Fruit fly (Drosophila melanogaster) whole organism, embryonic: Measurements from ENCODE around the gene CG14840.

Experiments used
- Aef1 ChIP-seq: fragments of 200-800 bp; sonication (Bioruptor generic); IDR thresholded peaks from 3 replicates; pipeline ENCODE4 v1.3.6; 2022; ENCODE audit warnings: missing biosample characterization, missing genetic modification characterization
- CG1233 ChIP-seq: fragments of 200-800 bp; sonication (Bioruptor generic); optimal IDR thresholded peaks from 4 replicates; lab custom pipeline; 2018; ENCODE audit warnings: missing biosample characterization, mild to moderate bottlenecking, missing genetic modification characterization
- CG14014 ChIP-seq: fragments of 200-800 bp; sonication (Bioruptor generic); IDR thresholded peaks from 2 replicates; pipeline ENCODE4 v1.3.6; 2022; ENCODE audit warnings: missing biosample characterization, missing genetic modification characterization
- CG2678 ChIP-seq: fragments of 200-800 bp; sonication (Bioruptor generic); optimal IDR thresholded peaks from 3 replicates; lab custom pipeline; 2019; ENCODE audit warnings: missing biosample characterization, mild to moderate bottlenecking, missing genetic modification characterization, moderate library complexity
- CG2712 ChIP-seq: fragments of 200-800 bp; optimal IDR thresholded peaks from 3 replicates; lab custom pipeline; 2019; ENCODE audit warnings: missing biosample characterization, mild to moderate bottlenecking, missing genetic modification characterization, moderate library complexity
- CG2875 ChIP-seq: fragments of 200-800 bp; sonication (Bioruptor generic); optimal IDR thresholded peaks from 2 replicates; lab custom pipeline; 2017; ENCODE audit warnings: missing biosample characterization, mild to moderate bottlenecking, missing genetic modification characterization, missing genetic modification reagents
- CG30020 ChIP-seq: fragments of 200-800 bp; optimal IDR thresholded peaks from 2 replicates; lab custom pipeline; 2019; ENCODE audit warnings: missing biosample characterization, mild to moderate bottlenecking, missing genetic modification characterization, moderate library complexity
- CG33213 ChIP-seq: fragments of 200-800 bp; sonication (Bioruptor generic); optimal IDR thresholded peaks from 3 replicates; lab custom pipeline; 2016; ENCODE audit warnings: missing biosample characterization, missing genetic modification characterization
- CG3407 ChIP-seq: fragments of 200-800 bp; sonication (Bioruptor generic); optimal IDR thresholded peaks from 2 replicates; lab custom pipeline; 2018; ENCODE audit warnings: missing biosample characterization, mild to moderate bottlenecking, missing genetic modification characterization
- CG4707 ChIP-seq: fragments of 200-800 bp; sonication (Bioruptor generic); optimal IDR thresholded peaks from 2 replicates; lab custom pipeline; 2018; ENCODE audit warnings: missing biosample characterization, mild to moderate bottlenecking, missing genetic modification characterization, moderate library complexity
- CG5180 ChIP-seq: fragments of 200-800 bp; sonication (Bioruptor generic); optimal IDR thresholded peaks from 3 replicates; lab custom pipeline; 2017; ENCODE audit warnings: missing biosample characterization, missing genetic modification characterization, mild to moderate bottlenecking, moderate library complexity, missing genetic modification reagents
- CG9609 ChIP-seq: fragments of 200-800 bp; sonication (Bioruptor generic); optimal IDR thresholded peaks from 3 replicates; lab custom pipeline; 2016; ENCODE audit warnings: missing biosample characterization, missing genetic modification characterization
- CG9876 ChIP-seq: fragments of 200-800 bp; sonication (Bioruptor generic); optimal IDR thresholded peaks from 2 replicates; lab custom pipeline; 2016; ENCODE audit warnings: missing biosample characterization, missing genetic modification characterization
- Camta ChIP-seq: fragments of 200-800 bp; sonication (Bioruptor generic); optimal IDR thresholded peaks from 2 replicates; lab custom pipeline; 2016; ENCODE audit warnings: missing biosample characterization, missing genetic modification characterization
- HLHmδ ChIP-seq: fragments of 200-800 bp; sonication (Bioruptor generic); optimal IDR thresholded peaks from 2 replicates; lab custom pipeline; 2018; ENCODE audit warnings: missing biosample characterization, mild to moderate bottlenecking, missing genetic modification characterization, moderate library complexity
- Hand ChIP-seq: fragments of 200-800 bp; sonication (Bioruptor generic); optimal IDR thresholded peaks from 2 replicates; lab custom pipeline; 2017; ENCODE audit warnings: mild to moderate bottlenecking, missing biosample characterization, missing genetic modification reagents, missing genetic modification characterization
- MTF-1 ChIP-seq: fragments of 200-800 bp; sonication (Bioruptor generic); optimal IDR thresholded peaks from 2 replicates; lab custom pipeline; 2018; ENCODE audit warnings: missing biosample characterization, mild to moderate bottlenecking, missing genetic modification characterization, borderline replicate concordance
- Meics ChIP-seq: fragments of 200-800 bp; sonication (Bioruptor generic); optimal IDR thresholded peaks from 2 replicates; lab custom pipeline; 2017; ENCODE audit warnings: missing biosample characterization, mild to moderate bottlenecking, missing genetic modification characterization
- NFAT ChIP-seq: fragments of 200-800 bp; sonication (Bioruptor generic); IDR thresholded peaks from 2 replicates; pipeline ENCODE4 v1.3.6; 2022; ENCODE audit warnings: missing biosample characterization, missing genetic modification characterization
- NfI ChIP-seq: fragments of 200-800 bp; sonication (Bioruptor generic); optimal IDR thresholded peaks from 3 replicates; lab custom pipeline; 2018; ENCODE audit warnings: missing biosample characterization, mild to moderate bottlenecking, missing genetic modification characterization, moderate library complexity
- Poxn ChIP-seq: fragments of 200-800 bp; sonication (Bioruptor generic); IDR thresholded peaks from 2 replicates; pipeline ENCODE4 v1.3.6; 2022; ENCODE audit warnings: missing biosample characterization, missing genetic modification characterization
- Sox100B ChIP-seq: fragments of 200-800 bp; sonication (Bioruptor generic); optimal IDR thresholded peaks from 3 replicates; lab custom pipeline; 2018; ENCODE audit warnings: missing biosample characterization, mild to moderate bottlenecking, missing genetic modification characterization
- Usf ChIP-seq: fragments of 200-800 bp; sonication (Bioruptor generic); optimal IDR thresholded peaks from 2 replicates; lab custom pipeline; 2017; ENCODE audit warnings: missing genotype, missing biosample characterization, missing genetic modification characterization
- abd-A ChIP-seq: fragments of 200-800 bp; sonication (Bioruptor generic); optimal IDR thresholded peaks from 3 replicates; lab custom pipeline; 2019; ENCODE audit warnings: missing biosample characterization, mild to moderate bottlenecking, missing genetic modification characterization, moderate library complexity
- ash1 ChIP-seq: fragments of 200-800 bp; sonication (Bioruptor generic); optimal IDR thresholded peaks from 2 replicates; lab custom pipeline; 2018; ENCODE audit warnings: missing biosample characterization, mild to moderate bottlenecking, missing genetic modification characterization
- ato ChIP-seq: fragments of 200-800 bp; sonication (Bioruptor generic); IDR thresholded peaks from 2 replicates; pipeline ENCODE4 v1.3.6; 2022; ENCODE audit warnings: missing biosample characterization, missing genetic modification characterization; ENCODE audit not compliant: partially characterized antibody
- bsh ChIP-seq, 2 experiments: fragments of 200-800 bp; sonication (Bioruptor generic); optimal IDR thresholded peaks; 2 replicates each; lab custom pipeline; 2017 to 2018; ENCODE audit warnings: mild to moderate bottlenecking in 2 of 2, missing biosample characterization in 2 of 2, missing genetic modification characterization in 2 of 2, moderate library complexity in 1 of 2
- chinmo ChIP-seq: fragments of 200-800 bp; sonication (Bioruptor generic); IDR thresholded peaks from 4 replicates; pipeline ENCODE4 v1.3.6; 2022; ENCODE audit warnings: missing biosample characterization, missing genetic modification characterization; ENCODE audit not compliant: partially characterized antibody
- ci ChIP-seq: fragments of 200-800 bp; sonication (Bioruptor generic); IDR thresholded peaks from 3 replicates; pipeline ENCODE4 v1.3.6; 2022; ENCODE audit warnings: missing biosample characterization, missing genetic modification characterization
- crc ChIP-seq: fragments of 200-800 bp; sonication (Bioruptor generic); optimal IDR thresholded peaks from 2 replicates; lab custom pipeline; 2016; ENCODE audit warnings: missing biosample characterization, missing genetic modification characterization
- disco-r ChIP-seq: fragments of 200-800 bp; sonication (Bioruptor generic); optimal IDR thresholded peaks from 2 replicates; lab custom pipeline; 2016; ENCODE audit warnings: missing biosample characterization, missing genetic modification characterization
- ems ChIP-seq: fragments of 200-800 bp; sonication (Bioruptor generic); optimal IDR thresholded peaks from 3 replicates; lab custom pipeline; 2016; ENCODE audit warnings: missing biosample characterization, missing genetic modification characterization
- fd64A ChIP-seq: fragments of 200-800 bp; sonication (Bioruptor generic); optimal IDR thresholded peaks from 3 replicates; lab custom pipeline; 2018; ENCODE audit warnings: missing biosample characterization, mild to moderate bottlenecking, missing genetic modification characterization
- gce ChIP-seq: fragments of 200-800 bp; sonication (Bioruptor generic); IDR thresholded peaks from 3 replicates; pipeline ENCODE4 v1.3.6; 2022; ENCODE audit warnings: missing biosample characterization, missing genetic modification characterization
- gem ChIP-seq: fragments of 200-800 bp; sonication (Bioruptor generic); optimal IDR thresholded peaks from 2 replicates; lab custom pipeline; 2019; ENCODE audit warnings: missing biosample characterization, mild to moderate bottlenecking, missing genetic modification characterization, moderate library complexity
- gfzf ChIP-seq: fragments of 200-800 bp; sonication (Bioruptor generic); optimal IDR thresholded peaks from 2 replicates; lab custom pipeline; 2016; ENCODE audit warnings: missing biosample characterization, mild to moderate bottlenecking, missing genetic modification characterization, moderate library complexity
- grau ChIP-seq: fragments of 200-800 bp; optimal IDR thresholded peaks from 3 replicates; lab custom pipeline; 2019; ENCODE audit warnings: missing biosample characterization, mild to moderate bottlenecking, missing genetic modification characterization, moderate library complexity
- gt ChIP-seq: fragments of 200-800 bp; sonication (Bioruptor generic); IDR thresholded peaks from 2 replicates; pipeline ENCODE4 v1.3.6; 2022; ENCODE audit warnings: missing biosample characterization, missing genetic modification characterization
- hth ChIP-seq: fragments of >200 bp; optimal IDR thresholded peaks from 2 replicates; lab custom pipeline; 2017; ENCODE audit warnings: inconsistent platforms
- jing ChIP-seq: fragments of 200-800 bp; sonication (Bioruptor generic); optimal IDR thresholded peaks from 2 replicates; lab custom pipeline; 2018; ENCODE audit warnings: missing biosample characterization, mild to moderate bottlenecking, missing genetic modification characterization
- kah ChIP-seq: fragments of 200-800 bp; sonication (Bioruptor generic); optimal IDR thresholded peaks from 2 replicates; lab custom pipeline; 2018; ENCODE audit warnings: missing biosample characterization, mild to moderate bottlenecking, missing genetic modification characterization
- knrl ChIP-seq: fragments of 200-800 bp; sonication (Bioruptor generic); IDR thresholded peaks from 3 replicates; pipeline ENCODE4 v1.3.6; 2022; ENCODE audit warnings: missing biosample characterization, missing genetic modification characterization; ENCODE audit not compliant: partially characterized antibody
- lbe ChIP-seq: fragments of 200-800 bp; sonication (Bioruptor generic); optimal IDR thresholded peaks from 2 replicates; lab custom pipeline; 2016; ENCODE audit warnings: missing biosample characterization, mild to moderate bottlenecking, missing genetic modification characterization
- nau ChIP-seq: fragments of 200-800 bp; sonication (Bioruptor generic); optimal IDR thresholded peaks from 3 replicates; lab custom pipeline; 2017; ENCODE audit warnings: missing biosample characterization, mild to moderate bottlenecking, missing genetic modification characterization, missing genetic modification reagents
- oc ChIP-seq: fragments of 200-800 bp; sonication (Bioruptor generic); optimal IDR thresholded peaks from 2 replicates; lab custom pipeline; 2018; ENCODE audit warnings: missing biosample characterization, mild to moderate bottlenecking, missing genetic modification characterization, moderate library complexity
- onecut ChIP-seq: fragments of 200-800 bp; sonication (Bioruptor generic); IDR thresholded peaks from 2 replicates; pipeline ENCODE4 v1.3.6; 2022; ENCODE audit warnings: missing biosample characterization, missing genetic modification characterization
- ranshi ChIP-seq: fragments of 200-800 bp; sonication (Bioruptor generic); IDR thresholded peaks from 2 replicates; pipeline ENCODE4 v1.3.6; 2022; ENCODE audit warnings: missing biosample characterization, missing genetic modification characterization
- sr ChIP-seq: fragments of 200-800 bp; sonication (Bioruptor generic); IDR thresholded peaks from 3 replicates; pipeline ENCODE4 v1.3.6; 2022; ENCODE audit warnings: missing biosample characterization, missing genetic modification characterization
- stwl ChIP-seq: fragments of 200-800 bp; sonication (Bioruptor generic); optimal IDR thresholded peaks from 3 replicates; lab custom pipeline; 2018; ENCODE audit warnings: missing biosample characterization, mild to moderate bottlenecking, missing genetic modification characterization, moderate library complexity
- tio ChIP-seq: fragments of 200-800 bp; sonication (Bioruptor generic); optimal IDR thresholded peaks from 2 replicates; lab custom pipeline; 2017; ENCODE audit warnings: missing biosample characterization, missing genetic modification characterization, inconsistent platforms
- zfh2 ChIP-seq: fragments of 200-800 bp; sonication (Bioruptor generic); optimal IDR thresholded peaks from 2 replicates; lab custom pipeline; 2016; ENCODE audit warnings: missing biosample characterization, missing genetic modification characterization

CG14840 gene

dm6 chr3R:14284422-14284760 lies 23.4 kb upstream of the CG14840 start (continued):
- TF ChIP-seq gce (GFP tag; lab: Robert Waterston, UW) = no peak
- no peak for TF ChIP-seq ems (GFP tag; lab: Kevin White, UChicago)
- TF ChIP-seq CG4707 = peak; percentile 15
- TF ChIP-seq hth (lab: Kevin White, UChicago) = no peak
- peak; percentile 10 for TF ChIP-seq nau (GFP tag; lab: Kevin White, UChicago)
- TF ChIP-seq Meics = peak; percentile 1
- TF ChIP-seq CG14014 (GFP tag; lab: Robert Waterston, UW) = no peak
- TF ChIP-seq tio (GFP tag; lab: Kevin White, UChicago) = no peak
- peak; percentile 13 for TF ChIP-seq CG33213 (GFP tag; lab: Kevin White, UChicago)
- peak; percentile 60 for TF ChIP-seq MTF-1 (GFP tag; lab: Kevin White, UChicago)
- peak; percentile 77 for TF ChIP-seq fd64A
- TF ChIP-seq chinmo = no peak
- no peak for TF ChIP-seq gt (GFP tag; lab: Robert Waterston, UW)
- no peak for TF ChIP-seq Camta (GFP tag; lab: Kevin White, UChicago)
- no peak for TF ChIP-seq Poxn
- no peak for TF ChIP-seq abd-A (tag; lab: Kevin White, UChicago)
- no peak for TF ChIP-seq ci (GFP tag; lab: Robert Waterston, UW)
- peak; percentile 24 for TF ChIP-seq CG2712 (tag; lab: Kevin White, UChicago)
- TF ChIP-seq crc = no peak
- TF ChIP-seq Aef1 (GFP tag; lab: Robert Waterston, UW) = no peak
- no peak for TF ChIP-seq CG3407 (GFP tag; lab: Kevin White, UChicago)
- TF ChIP-seq onecut (GFP tag; lab: Robert Waterston, UW) = peak; percentile 51
- peak; percentile 92 for TF ChIP-seq grau (tag; lab: Kevin White, UChicago)
- TF ChIP-seq stwl (tag; lab: Kevin White, UChicago) = no peak
- peak; percentile 51 for TF ChIP-seq Sox100B (GFP tag; lab: Kevin White, UChicago)
- no peak for TF ChIP-seq NFAT (GFP tag; lab: Robert Waterston, UW)
- TF ChIP-seq CG9609 = peak; percentile 16
- peak; percentile 27 for TF ChIP-seq CG2678 (tag; lab: Kevin White, UChicago)
- no peak for TF ChIP-seq Usf (GFP tag; lab: Kevin White, UChicago)
- peak in 1 of 2 experiments; percentile 23 for TF ChIP-seq bsh (GFP tag; optimal IDR thresholded peaks at IDR 0.05; lab: Kevin White, UChicago)
- peak; percentile 10 for TF ChIP-seq CG5180 (GFP tag; lab: Kevin White, UChicago)
- peak; percentile 14 for TF ChIP-seq Hand (GFP tag; lab: Kevin White, UChicago)
- TF ChIP-seq gem (tag; lab: Kevin White, UChicago) = peak; percentile 51
- TF ChIP-seq CG1233 (GFP tag; lab: Kevin White, UChicago) = peak; percentile 30
- TF ChIP-seq zfh2 = no peak
- no peak for TF ChIP-seq lbe
- peak; percentile 36 for TF ChIP-seq CG2875
- no peak for TF ChIP-seq ash1 (GFP tag; lab: Kevin White, UChicago)
- TF ChIP-seq ranshi = no peak
- TF ChIP-seq NfI (GFP tag; lab: Kevin White, UChicago) = no peak
- no peak for TF ChIP-seq CG30020 (tag; lab: Kevin White, UChicago)
- TF ChIP-seq sr = no peak
- no peak for TF ChIP-seq disco-r
- no peak for TF ChIP-seq knrl (GFP tag; lab: Robert Waterston, UW)
- no peak for TF ChIP-seq CG9876 (GFP tag; lab: Kevin White, UChicago)
- TF ChIP-seq ato (GFP tag; lab: Robert Waterston, UW) = no peak
- no peak for TF ChIP-seq oc
- no peak for TF ChIP-seq gfzf (GFP tag; lab: Kevin White, UChicago)
- TF ChIP-seq HLHmδ (GFP tag; lab: Kevin White, UChicago) = peak; percentile 58
- peak; percentile 9 for TF ChIP-seq jing
- TF ChIP-seq kah (GFP tag; lab: Kevin White, UChicago) = no peak
